Worm (Caenorhabditis elegans): Measurements from ENCODE around the gene C14C6.13.

Gene C14C6.13

ce11 chrV:608844-609243 lies 34.3 kb upstream of the C14C6.13 start, which contains the start of gene srw-109:
Gene srw-109 (minus strand): TSS chrV:608944.
- TF ChIP-seq aly-1 (tag; optimal IDR thresholded peaks at IDR 0.05) (no peak), flt-1 (GFP tag; IDR thresholded peaks at IDR 0.05) (no peak), hmg-4 (GFP tag; optimal IDR thresholded peaks at IDR 0.05) (no peak), tra-4 (tag; optimal IDR thresholded peaks at IDR 0.05) (no peak), ceh-36 (tag; optimal IDR thresholded peaks at IDR 0.05) (no peak), tbx-11 (GFP tag; IDR thresholded peaks at IDR 0.05) (no peak), hmbx-1 (tag; optimal IDR thresholded peaks at IDR 0.05) (no peak), ama-1 (optimal IDR thresholded peaks at IDR 0.05) (no peak), tbx-37 (GFP tag; conservative IDR thresholded peaks at IDR 0.05) (no peak)

DNA sequence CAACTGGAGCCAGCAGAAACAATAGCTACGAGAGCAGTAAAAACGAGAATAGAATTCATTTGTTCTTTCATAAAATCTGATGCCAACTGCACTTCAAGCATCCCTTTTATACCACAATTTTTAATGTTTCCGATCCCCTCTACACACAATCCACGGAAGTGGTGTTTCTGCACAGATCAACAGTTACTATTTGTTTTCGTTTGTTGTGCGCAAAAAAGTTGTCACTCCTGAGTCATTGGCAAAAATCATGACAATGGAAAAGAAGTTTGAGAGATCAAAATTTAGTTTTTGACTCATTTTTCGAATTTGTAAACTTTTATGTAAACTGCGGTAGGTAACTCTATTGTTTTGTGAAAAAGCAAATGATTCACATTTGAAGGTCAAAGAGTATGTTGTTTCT lies 29.6 kb upstream of the C14C6.13 start, which contains the start of gene srlf-37:
Gene srlf-37 (minus strand): TSS at position 101 of the 400 bp plus-strand sequence.
- no peak for TF ChIP-seq ets-7 (tag; optimal IDR thresholded peaks at IDR 0.05)
- no peak for TF ChIP-seq flt-1 (GFP tag; IDR thresholded peaks at IDR 0.05)
- no peak for TF ChIP-seq ama-1 (optimal IDR thresholded peaks at IDR 0.05)

- TF ChIP-seq ama-1 (optimal IDR thresholded peaks at IDR 0.05) (no peak), tbx-37 (GFP tag; conservative IDR thresholded peaks at IDR 0.05) (no peak), tra-4 (tag; optimal IDR thresholded peaks at IDR 0.05) (no peak), sea-1 (GFP tag; conservative IDR thresholded peaks at IDR 0.05) (no peak), flt-1 (GFP tag; IDR thresholded peaks at IDR 0.05) (no peak), tbx-11 (GFP tag; IDR thresholded peaks at IDR 0.05) (no peak), F13C5.2 (tag; optimal IDR thresholded peaks at IDR 0.05) (no peak), ceh-13 (GFP tag; optimal IDR thresholded peaks at IDR 0.05) (no peak), scrt-1 (GFP tag; IDR thresholded peaks at IDR 0.05) (no peak), ets-7 (tag; optimal IDR thresholded peaks at IDR 0.05) (no peak), ceh-36 (tag; optimal IDR thresholded peaks at IDR 0.05) (no peak), hmg-4 (GFP tag; optimal IDR thresholded peaks at IDR 0.05) (no peak), aly-1 (tag; optimal IDR thresholded peaks at IDR 0.05) (no peak), hmbx-1 (tag; optimal IDR thresholded peaks at IDR 0.05) (no peak)
Measured at ce11 chrV:600231-600630, 25.7 kb upstream of the C14C6.13 start, which contains the start of gene nhr-251. Gene nhr-251 (plus strand): TSS chrV:600531.

DNA sequence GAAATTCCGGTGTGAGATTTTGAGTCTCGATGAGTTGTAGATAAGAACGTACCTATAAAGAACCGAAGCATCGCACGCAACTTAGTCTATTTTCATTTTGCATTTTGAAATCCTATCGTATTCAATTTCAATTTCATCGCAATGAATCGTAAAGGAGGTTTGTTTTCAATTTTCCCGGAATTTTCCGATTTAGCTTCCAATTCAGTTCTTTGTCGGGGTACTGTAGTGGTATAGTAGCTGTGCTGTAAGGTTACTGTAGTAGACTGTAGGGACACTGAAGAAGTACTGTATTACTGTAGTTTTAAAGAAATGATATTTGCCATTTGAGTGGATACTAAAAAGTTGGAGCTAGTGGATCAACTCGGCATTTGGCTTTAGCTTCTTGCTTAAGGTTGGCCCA lies 25.2 kb upstream of the C14C6.13 start:
- TF ChIP-seq pes-1 (GFP tag; IDR thresholded peaks at IDR 0.05) (no peak), sea-1 (GFP tag; conservative IDR thresholded peaks at IDR 0.05) (no peak), hmg-4 (GFP tag; optimal IDR thresholded peaks at IDR 0.05) (no peak), tbx-11 (GFP tag; IDR thresholded peaks at IDR 0.05) (no peak), ceh-13 (GFP tag; optimal IDR thresholded peaks at IDR 0.05) (no peak), ama-1 (optimal IDR thresholded peaks at IDR 0.05) (no peak), ceh-36 (tag; optimal IDR thresholded peaks at IDR 0.05) (no peak), F13C5.2 (tag; optimal IDR thresholded peaks at IDR 0.05) (no peak), hmbx-1 (tag; optimal IDR thresholded peaks at IDR 0.05) (no peak), aly-1 (tag; optimal IDR thresholded peaks at IDR 0.05) (no peak), scrt-1 (GFP tag; IDR thresholded peaks at IDR 0.05) (no peak)

ce11 chrV:598626-599025 lies 24.1 kb upstream of the C14C6.13 start:
- TF ChIP-seq sea-1 (GFP tag; conservative IDR thresholded peaks at IDR 0.05), result no peak

DNA sequence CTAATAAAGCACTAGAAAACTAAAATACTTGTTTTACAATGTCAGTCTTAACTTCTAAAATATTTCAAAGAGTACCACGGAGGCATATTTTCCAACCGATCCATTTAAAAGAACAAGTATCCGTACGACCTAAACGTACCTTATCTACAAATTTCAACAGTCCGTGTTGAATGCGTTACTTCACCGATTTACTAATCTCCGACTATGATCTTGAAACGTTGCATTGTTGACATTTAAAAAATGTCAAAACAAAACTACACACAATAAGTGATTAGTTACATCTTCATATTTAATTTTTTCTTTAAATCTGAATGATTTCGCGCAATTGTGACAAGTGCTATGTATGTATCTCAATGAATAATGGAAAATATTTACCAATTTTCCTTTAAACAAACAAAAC lies 23.3 kb upstream of the C14C6.13 start:
- TF ChIP-seq ets-7 (tag; optimal IDR thresholded peaks at IDR 0.05) (no peak), ceh-36 (tag; optimal IDR thresholded peaks at IDR 0.05) (no peak), flt-1 (GFP tag; IDR thresholded peaks at IDR 0.05) (no peak), tbx-37 (GFP tag; conservative IDR thresholded peaks at IDR 0.05) (no peak), hnd-1 (tag; optimal IDR thresholded peaks at IDR 0.05) (no peak), ama-1 (optimal IDR thresholded peaks at IDR 0.05) (no peak), hmbx-1 (tag; optimal IDR thresholded peaks at IDR 0.05) (no peak), aly-1 (tag; optimal IDR thresholded peaks at IDR 0.05) (no peak)

DNA sequence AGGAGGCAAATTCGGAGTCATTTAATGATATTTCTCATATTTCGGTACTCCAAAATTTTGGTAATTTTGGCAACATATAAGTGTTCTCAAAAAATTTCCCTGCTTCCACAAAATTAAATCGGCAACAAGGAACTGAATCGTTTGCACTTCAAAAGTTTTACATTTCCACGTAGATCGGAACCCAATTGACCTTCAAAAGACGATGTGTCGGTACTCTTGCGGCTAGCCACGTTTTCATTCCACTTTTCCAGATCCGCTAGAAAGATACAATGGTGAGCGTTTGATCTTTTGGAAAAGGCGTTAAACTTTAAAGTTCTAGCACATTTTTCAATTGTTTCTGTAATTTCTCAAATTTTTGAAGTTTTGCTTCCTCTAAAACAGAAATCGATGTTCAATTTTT lies 22.4 kb upstream of the C14C6.13 start:
- TF ChIP-seq ceh-36 (tag; optimal IDR thresholded peaks at IDR 0.05) (no peak), B0310.2 (tag; optimal IDR thresholded peaks at IDR 0.05) (no peak)

- TF ChIP-seq ceh-13 (GFP tag; optimal IDR thresholded peaks at IDR 0.05) (no peak), hnd-1 (tag; optimal IDR thresholded peaks at IDR 0.05) (no peak), tra-4 (tag; optimal IDR thresholded peaks at IDR 0.05) (no peak), scrt-1 (GFP tag; IDR thresholded peaks at IDR 0.05) (no peak), hmbx-1 (tag; optimal IDR thresholded peaks at IDR 0.05) (no peak), ama-1 (optimal IDR thresholded peaks at IDR 0.05) (no peak), hmg-4 (GFP tag; optimal IDR thresholded peaks at IDR 0.05) (no peak), flt-1 (GFP tag; IDR thresholded peaks at IDR 0.05) (no peak), pes-1 (GFP tag; IDR thresholded peaks at IDR 0.05) (no peak), aly-1 (tag; optimal IDR thresholded peaks at IDR 0.05) (no peak), sea-1 (GFP tag; conservative IDR thresholded peaks at IDR 0.05) (no peak), B0310.2 (tag; optimal IDR thresholded peaks at IDR 0.05) (no peak), ets-7 (tag; optimal IDR thresholded peaks at IDR 0.05) (no peak), tbx-37 (GFP tag; conservative IDR thresholded peaks at IDR 0.05) (no peak), F13C5.2 (tag; optimal IDR thresholded peaks at IDR 0.05) (no peak), ceh-36 (tag; optimal IDR thresholded peaks at IDR 0.05) (no peak), tbx-11 (GFP tag; IDR thresholded peaks at IDR 0.05) (no peak)
Measured at ce11 chrV:592959-593358, 18.4 kb upstream of the C14C6.13 start, which contains the start of gene ZK488.5. Gene ZK488.5 (plus strand): TSS chrV:593259.

- TF ChIP-seq scrt-1 (GFP tag; IDR thresholded peaks at IDR 0.05) (no peak), aly-1 (tag; optimal IDR thresholded peaks at IDR 0.05) (no peak), ets-7 (tag; optimal IDR thresholded peaks at IDR 0.05) (no peak), sea-1 (GFP tag; conservative IDR thresholded peaks at IDR 0.05) (no peak)
Measured at ce11 chrV:590182-590581, 15.6 kb upstream of the C14C6.13 start, which contains the start of gene ZK488.6. Gene ZK488.6 (plus strand): TSS chrV:590482.

Data from whole organism, early embryonic.